Fruit fly (Drosophila melanogaster) whole organism, pupa: Measurements from ENCODE around the gene CG13917.

Experiments
- CG12605 ChIP-seq: fragments of 200-800 bp; sonication (Bioruptor generic); IDR thresholded peaks from 2 replicates; pipeline ENCODE4 v1.3.6; 2022; ENCODE audit warnings: missing biosample characterization, missing genetic modification characterization
- CG14655 ChIP-seq: fragments of 200-800 bp; sonication (Bioruptor generic); optimal IDR thresholded peaks from 3 replicates; lab custom pipeline; 2017; ENCODE audit warnings: mild to moderate bottlenecking, missing biosample characterization, missing genetic modification reagents, missing genetic modification characterization
- CG15710 ChIP-seq: fragments of 200-800 bp; sonication (Bioruptor generic); optimal IDR thresholded peaks from 2 replicates; lab custom pipeline; 2018; ENCODE audit warnings: missing biosample characterization, mild to moderate bottlenecking, missing genetic modification characterization, moderate library complexity
- CG17806 ChIP-seq: fragments of 200-800 bp; sonication (Bioruptor generic); optimal IDR thresholded peaks from 2 replicates; lab custom pipeline; 2018; ENCODE audit warnings: missing biosample characterization, mild to moderate bottlenecking, missing genetic modification characterization, moderate library complexity
- CG32121 ChIP-seq: fragments of 200-800 bp; sonication (Bioruptor generic); IDR thresholded peaks from 2 replicates; pipeline ENCODE4 v1.3.6; 2022; ENCODE audit warnings: missing biosample characterization, missing genetic modification characterization
- CG34367 ChIP-seq: fragments of 200-800 bp; sonication (Bioruptor generic); optimal IDR thresholded peaks from 2 replicates; lab custom pipeline; 2018; ENCODE audit warnings: missing biosample characterization, mild to moderate bottlenecking, missing genetic modification characterization
- CG9948 ChIP-seq: fragments of 200-800 bp; sonication (Bioruptor generic); optimal IDR thresholded peaks from 2 replicates; lab custom pipeline; 2018; ENCODE audit warnings: missing biosample characterization, mild to moderate bottlenecking, missing genetic modification characterization, moderate library complexity
- D1 ChIP-seq: fragments of 200-800 bp; sonication (Bioruptor generic); optimal IDR thresholded peaks from 2 replicates; lab custom pipeline; 2018; ENCODE audit warnings: missing biosample characterization, mild to moderate bottlenecking, missing genetic modification characterization, moderate library complexity
- EcR ChIP-seq: fragments of 200-800 bp; sonication (Bioruptor generic); optimal IDR thresholded peaks from 3 replicates; lab custom pipeline; 2019; ENCODE audit warnings: missing biosample characterization, missing genetic modification characterization, mild to moderate bottlenecking, moderate library complexity, missing genetic modification reagents
- fd96Ca ChIP-seq: fragments of 200-800 bp; sonication (Bioruptor generic); IDR thresholded peaks from 3 replicates; pipeline ENCODE4 v1.3.6; 2022; ENCODE audit warnings: missing biosample characterization, missing genetic modification characterization
- rn ChIP-seq: fragments of 200-800 bp; sonication (Bioruptor generic); IDR thresholded peaks from 2 replicates; pipeline ENCODE4 v1.3.6; 2022; ENCODE audit warnings: missing biosample characterization, missing genetic modification characterization

DNA sequence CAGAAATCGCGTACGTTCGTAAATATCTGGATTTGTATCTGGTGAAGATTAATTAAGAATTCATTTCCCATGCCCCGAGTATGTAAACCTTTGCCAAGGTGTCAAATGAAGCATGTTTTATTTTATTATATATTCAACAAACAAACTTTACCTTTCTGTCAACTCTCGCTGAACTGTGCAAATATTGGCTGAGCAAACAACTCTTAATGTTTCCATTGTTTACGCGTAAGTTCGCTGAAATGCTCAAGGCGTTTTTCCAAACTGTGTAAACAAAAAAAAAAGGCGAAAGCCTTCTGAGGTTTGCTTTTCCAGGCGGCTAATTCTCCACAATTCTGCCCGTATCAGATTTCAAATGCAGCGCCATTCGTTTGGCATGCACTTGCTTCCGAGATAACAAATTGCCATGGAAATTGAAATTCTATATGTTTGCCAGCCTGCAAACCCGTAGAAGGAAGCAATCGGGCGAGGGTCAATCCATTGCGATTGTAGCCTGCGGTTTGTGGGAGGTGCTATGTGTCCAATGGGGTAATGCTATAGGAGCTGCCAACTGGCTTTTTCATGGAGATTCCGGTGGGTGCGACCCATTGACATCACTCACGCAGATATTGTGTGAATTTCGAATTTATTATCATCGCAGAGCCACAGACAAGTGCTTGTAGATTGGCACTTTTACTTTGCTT lies 15.3 kb downstream of the CG13917 start:
- TF ChIP-seq CG12605 (GFP tag; lab: Robert Waterston, UW) (no peak), EcR (GFP tag; lab: Kevin White, UChicago) (peak; percentile 32), CG34367 (tag; lab: Kevin White, UChicago) (peak; percentile 74), CG15710 (tag; lab: Kevin White, UChicago) (peak; percentile 74), CG14655 (peak; percentile 41), CG32121 (GFP tag; lab: Robert Waterston, UW) (peak; percentile 65; the same call in 1 of the 2 replicates), rn (GFP tag; lab: Robert Waterston, UW) (no peak), CG17806 (tag; lab: Kevin White, UChicago) (peak; percentile 51), D1 (no peak), fd96Ca (GFP tag; lab: Robert Waterston, UW) (peak; percentile 70; the same call in 2 of the 3 replicates), CG9948 (tag; lab: Kevin White, UChicago) (peak; percentile 43)
